Fruit fly (Drosophila melanogaster): ENCODE measurements around the gene CG34428.
A peak's percentile ranks its signal among the peaks of the same experiment; 100 is the strongest.

The CG34428 gene

DNA sequence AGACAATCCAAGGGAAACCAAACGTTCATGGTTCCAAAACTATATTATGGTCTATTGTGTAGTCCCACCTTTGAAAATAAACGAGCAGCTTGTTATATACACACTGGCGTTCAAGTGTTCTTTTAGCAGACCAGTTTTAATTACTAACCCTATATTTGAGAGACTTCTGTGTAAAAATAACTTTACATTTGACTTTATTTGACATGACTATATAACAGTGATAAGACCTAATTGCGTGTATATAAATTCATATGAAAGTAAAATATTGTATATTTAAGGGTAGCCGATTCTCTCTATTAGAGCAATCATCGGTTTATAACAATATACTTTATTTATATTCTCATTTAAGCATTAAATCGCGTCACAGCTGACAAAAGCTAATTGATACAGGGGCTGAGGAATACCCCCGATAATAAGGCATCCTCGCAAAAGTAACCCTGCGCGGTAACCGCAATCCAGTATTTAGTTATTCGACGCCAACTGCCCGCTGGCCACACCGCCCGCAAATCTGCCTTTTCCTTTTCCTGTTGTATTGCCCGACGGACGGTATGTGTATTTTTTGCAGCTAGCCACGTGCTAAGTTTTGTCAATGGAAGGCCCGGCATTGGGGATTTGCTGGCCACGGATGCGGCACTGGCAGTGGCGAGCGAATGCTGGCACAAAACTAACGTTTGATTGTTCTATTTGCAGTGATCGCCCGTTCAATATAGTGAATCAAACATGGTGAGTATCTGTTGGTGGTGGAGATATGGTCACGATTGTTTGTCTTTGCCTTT lies 20.1 kb upstream of the CG34428 start, which contains the start of gene RpS4 (continued):
- TF ChIP-seq CG10543 (GFP tag; optimal IDR thresholded peaks at IDR 0.05) (peak; percentile 97), CG12391 (tag; optimal IDR thresholded peaks at IDR 0.05) (peak; percentile 80), CG42726 (GFP tag; IDR thresholded peaks at IDR 0.05; ENCODE audit: partially characterized antibody) (peak; percentile 62), CG4707 (GFP tag; optimal IDR thresholded peaks at IDR 0.05) (peak; percentile 96), maf-S (GFP tag; optimal IDR thresholded peaks at IDR 0.05) (peak; percentile 64), kah (GFP tag; optimal IDR thresholded peaks at IDR 0.05) (peak; percentile 91), CG5953 (GFP tag; IDR thresholded peaks at IDR 0.05) (peak; percentile 83), ewg (GFP tag; optimal IDR thresholded peaks at IDR 0.05) (peak; percentile 88), CG7987 (GFP tag; optimal IDR thresholded peaks at IDR 0.05) (peak; percentile 99), CG8944 (GFP tag; optimal IDR thresholded peaks at IDR 0.05) (peak; percentile 74), lov (optimal IDR thresholded peaks at IDR 0.05) (no peak), lov (GFP tag; IDR thresholded peaks at IDR 0.05) (peak; percentile 96), CG4820 (GFP tag; optimal IDR thresholded peaks at IDR 0.05) (peak; percentile 45), CG7963 (GFP tag; IDR thresholded peaks at IDR 0.05; ENCODE audit: partially characterized antibody) (no peak), BtbVII (GFP tag; optimal IDR thresholded peaks at IDR 0.05) (peak; percentile 95), CG14014 (GFP tag; IDR thresholded peaks at IDR 0.05) (peak; percentile 89), Hand (GFP tag; optimal IDR thresholded peaks at IDR 0.05) (peak; percentile 95), inv (GFP tag; IDR thresholded peaks at IDR 0.05; ENCODE audit: partially characterized antibody) (0 out of 2 replicates have a peak, but pooled peaks have one; percentile 13), CG13424 (tag; optimal IDR thresholded peaks at IDR 0.05) (peak; percentile 57), CoRest (tag; optimal IDR thresholded peaks at IDR 0.05) (peak; percentile 74), dati (GFP tag; IDR thresholded peaks at IDR 0.05) (peak; percentile 79), CG7839 (tag; optimal IDR thresholded peaks at IDR 0.05) (peak; percentile 80), run (tag; optimal IDR thresholded peaks at IDR 0.05) (peak; percentile 89), sima (GFP tag; optimal IDR thresholded peaks at IDR 0.05) (peak; percentile 80), Jarid2 (GFP tag; optimal IDR thresholded peaks at IDR 0.05) (peak; percentile 84), CG17829 (tag; optimal IDR thresholded peaks at IDR 0.05) (peak; percentile 72), CG2120 (GFP tag; optimal IDR thresholded peaks at IDR 0.05) (peak; percentile 71), lola (GFP tag; optimal IDR thresholded peaks at IDR 0.05) (peak in 1 of 3 experiments; percentile 40), schlank (tag; optimal IDR thresholded peaks at IDR 0.05) (peak; percentile 95), CG16779 (GFP tag; IDR thresholded peaks at IDR 0.05) (peak; percentile 90), Oaz (GFP tag; IDR thresholded peaks at IDR 0.05) (peak; percentile 66), psq (GFP tag; optimal IDR thresholded peaks at IDR 0.05) (peak; percentile 64), CG8359 (GFP tag; optimal IDR thresholded peaks at IDR 0.05; ENCODE audit: borderline replicate concordance) (peak; percentile 85), cg (GFP tag; optimal IDR thresholded peaks at IDR 0.05) (no peak), Ravus (GFP tag; IDR thresholded peaks at IDR 0.05) (peak; percentile 1; the same call in 1 of the 2 replicates), CG12219 (GFP tag; optimal IDR thresholded peaks at IDR 0.05) (peak; percentile 95), CG3726 (GFP tag; IDR thresholded peaks at IDR 0.05) (peak; percentile 82), CG18764 (GFP tag; optimal IDR thresholded peaks at IDR 0.05) (peak; percentile 69), chinmo (GFP tag; IDR thresholded peaks at IDR 0.05; ENCODE audit: partially characterized antibody) (no peak), CG18011 (GFP tag; optimal IDR thresholded peaks at IDR 0.05) (peak; percentile 98), org-1 (GFP tag; optimal IDR thresholded peaks at IDR 0.05) (peak; percentile 90), Aef1 (GFP tag; IDR thresholded peaks at IDR 0.05) (peak; percentile 72; the same call in 2 of the 3 replicates), Atf6 (GFP tag; IDR thresholded peaks at IDR 0.05) (peak; percentile 81), CG15601 (tag; optimal IDR thresholded peaks at IDR 0.05) (peak; percentile 90), CG15269 (tag; optimal IDR thresholded peaks at IDR 0.05) (peak; percentile 85), Camta (GFP tag; optimal IDR thresholded peaks at IDR 0.05) (peak; percentile 79), Mrtf (GFP tag; IDR thresholded peaks at IDR 0.05) (peak; percentile 73), H2.0 (GFP tag; IDR thresholded peaks at IDR 0.05) (peak; percentile 79)

Measured in whole organism, embryonic.